Fruit fly (Drosophila melanogaster): Measurements from ENCODE around the gene Aos1.

Aos1 gene

dm6 chr3R:12443769-12444168 is 10.1 kb upstream of the Aos1 start (continued):
- TF ChIP-seq Dip3 (GFP tag; optimal IDR thresholded peaks at IDR 0.05), result no peak
- no peak for TF ChIP-seq C15 (GFP tag; IDR thresholded peaks at IDR 0.05)
- TF ChIP-seq Dref (GFP tag; IDR thresholded peaks at IDR 0.05), result no peak
- TF ChIP-seq YL-1 (GFP tag; optimal IDR thresholded peaks at IDR 0.05), result no peak
- TF ChIP-seq eve (GFP tag; optimal IDR thresholded peaks at IDR 0.05), result no peak
- no peak for TF ChIP-seq bowl (GFP tag; IDR thresholded peaks at IDR 0.05)
- no peak for TF ChIP-seq CoRest (tag; optimal IDR thresholded peaks at IDR 0.05)
- no peak for TF ChIP-seq trh (GFP tag; optimal IDR thresholded peaks at IDR 0.05)
- TF ChIP-seq Bgb (GFP tag; IDR thresholded peaks at IDR 0.05; ENCODE audit: partially characterized antibody), result peak; percentile 20; the same call in 1 of the 2 replicates
- TF ChIP-seq CG14014 (GFP tag; IDR thresholded peaks at IDR 0.05), result no peak
- TF ChIP-seq grn (GFP tag; optimal IDR thresholded peaks at IDR 0.05), result peak; percentile 55
- no peak for TF ChIP-seq bab2 (GFP tag; optimal IDR thresholded peaks at IDR 0.05)
- TF ChIP-seq CG2712 (tag; optimal IDR thresholded peaks at IDR 0.05), result no peak
- no peak for TF ChIP-seq CG16815 (GFP tag; optimal IDR thresholded peaks at IDR 0.05)
- TF ChIP-seq MBD-R2 (GFP tag; IDR thresholded peaks at IDR 0.05), result no peak
- no peak for TF ChIP-seq ems (GFP tag; optimal IDR thresholded peaks at IDR 0.05)
- no peak for TF ChIP-seq dmrt99B (tag; optimal IDR thresholded peaks at IDR 0.05)
- no peak for TF ChIP-seq hbn (GFP tag; IDR thresholded peaks at IDR 0.05; ENCODE audit: partially characterized antibody)
- no peak for TF ChIP-seq CG3065 (GFP tag; optimal IDR thresholded peaks at IDR 0.05)
- TF ChIP-seq CG34422 (GFP tag; IDR thresholded peaks at IDR 0.05), result peak; percentile 19; the same call in 1 of the 3 replicates
- no peak for TF ChIP-seq h (optimal IDR thresholded peaks at IDR 0.05)
- no peak for TF ChIP-seq tin (GFP tag; optimal IDR thresholded peaks at IDR 0.05)
- no peak for TF ChIP-seq CG13775 (GFP tag; optimal IDR thresholded peaks at IDR 0.05)
- no peak for TF ChIP-seq onecut (GFP tag; IDR thresholded peaks at IDR 0.05)
- no peak for TF ChIP-seq CG1832 (GFP tag; optimal IDR thresholded peaks at IDR 0.05)
- TF ChIP-seq ash1 (GFP tag; optimal IDR thresholded peaks at IDR 0.05), result no peak
- 0 out of 2 replicates have a peak, but pooled peaks have one; percentile 29 for TF ChIP-seq GATAe (GFP tag; conservative IDR thresholded peaks at IDR 0.05)
- no peak for TF ChIP-seq CG11398 (GFP tag; optimal IDR thresholded peaks at IDR 0.05)
- TF ChIP-seq gcm (GFP tag; optimal IDR thresholded peaks at IDR 0.05), result no peak
- TF ChIP-seq CG6854 (GFP tag; optimal IDR thresholded peaks at IDR 0.05), result no peak

DNA sequence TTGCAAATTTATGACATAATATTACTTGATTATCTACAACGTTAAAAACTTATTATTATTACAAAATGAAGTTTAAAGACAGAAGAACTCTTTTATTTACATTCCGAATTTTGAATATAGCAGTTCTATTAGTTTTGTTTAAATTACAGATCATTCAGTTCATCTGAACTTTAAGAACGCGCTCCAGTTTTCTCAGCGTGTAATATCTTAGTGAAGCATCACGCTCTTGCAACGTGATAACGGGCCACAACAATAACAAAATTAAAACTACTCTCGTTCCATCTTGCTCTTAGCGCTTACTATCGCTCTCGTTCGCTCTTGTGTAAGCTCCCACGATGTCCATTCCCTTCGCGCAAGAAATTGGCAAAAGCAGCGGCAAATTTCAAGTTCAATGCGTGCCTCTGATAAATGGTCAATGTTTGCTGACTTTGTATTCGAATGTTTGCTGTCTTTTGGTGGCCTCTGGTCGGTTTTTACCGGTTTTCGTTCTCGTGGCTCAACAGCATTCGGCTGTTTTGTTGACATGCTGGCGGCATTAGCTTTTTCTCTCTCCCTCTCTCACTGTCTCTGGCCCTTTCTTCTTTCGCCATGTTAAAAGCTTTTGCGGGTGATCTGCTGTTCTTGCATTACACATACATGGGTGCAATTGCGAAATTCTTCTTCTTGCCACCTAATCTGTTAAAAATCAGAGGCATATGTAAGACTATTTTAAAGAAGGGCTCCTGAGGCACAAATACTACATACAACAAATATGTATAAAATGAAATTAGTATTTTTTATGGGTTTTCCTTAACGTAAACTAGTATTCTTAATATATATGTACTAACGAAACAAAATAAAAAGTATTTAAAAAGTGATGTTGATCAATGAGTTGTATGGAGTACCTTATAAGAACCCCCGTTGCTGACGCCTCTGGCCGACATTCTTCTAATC is 9.2 kb upstream of the Aos1 start:
- TF ChIP-seq CG10462 (GFP tag; optimal IDR thresholded peaks at IDR 0.05) (no peak), stc (GFP tag; IDR thresholded peaks at IDR 0.05) (0 out of 2 replicates have a peak, but pooled peaks have one; percentile 24), Xbp1 (GFP tag; optimal IDR thresholded peaks at IDR 0.05) (peak; percentile 8), cad (GFP tag; optimal IDR thresholded peaks at IDR 0.05) (no peak), CG13123 (GFP tag; optimal IDR thresholded peaks at IDR 0.05) (no peak), twi (tag; optimal IDR thresholded peaks at IDR 0.05) (no peak), Ravus (GFP tag; IDR thresholded peaks at IDR 0.05) (no peak), az2 (GFP tag; optimal IDR thresholded peaks at IDR 0.05) (no peak), CG12391 (tag; optimal IDR thresholded peaks at IDR 0.05) (peak; percentile 16), CG6854 (GFP tag; optimal IDR thresholded peaks at IDR 0.05) (no peak), kay (GFP tag; optimal IDR thresholded peaks at IDR 0.05) (no peak), CG4328 (GFP tag; optimal IDR thresholded peaks at IDR 0.05) (no peak), pzg (GFP tag; optimal IDR thresholded peaks at IDR 0.05) (no peak), Oaz (GFP tag; IDR thresholded peaks at IDR 0.05) (no peak), CG31224 (GFP tag; IDR thresholded peaks at IDR 0.05) (0 out of 2 replicates have a peak, but pooled peaks have one; percentile 36), YL-1 (GFP tag; optimal IDR thresholded peaks at IDR 0.05) (no peak), disco-r (GFP tag; optimal IDR thresholded peaks at IDR 0.05) (no peak), cg (GFP tag; optimal IDR thresholded peaks at IDR 0.05) (peak; percentile 9), sd (tag; optimal IDR thresholded peaks at IDR 0.05) (peak; percentile 22), oc (tag; optimal IDR thresholded peaks at IDR 0.05) (no peak), Aef1 (GFP tag; IDR thresholded peaks at IDR 0.05) (no peak), CG2678 (tag; optimal IDR thresholded peaks at IDR 0.05) (peak; percentile 68), tap (tag; optimal IDR thresholded peaks at IDR 0.05) (peak; percentile 12)
